Worm (Caenorhabditis elegans): ENCODE data around the gene ZK616.5.

DNA sequence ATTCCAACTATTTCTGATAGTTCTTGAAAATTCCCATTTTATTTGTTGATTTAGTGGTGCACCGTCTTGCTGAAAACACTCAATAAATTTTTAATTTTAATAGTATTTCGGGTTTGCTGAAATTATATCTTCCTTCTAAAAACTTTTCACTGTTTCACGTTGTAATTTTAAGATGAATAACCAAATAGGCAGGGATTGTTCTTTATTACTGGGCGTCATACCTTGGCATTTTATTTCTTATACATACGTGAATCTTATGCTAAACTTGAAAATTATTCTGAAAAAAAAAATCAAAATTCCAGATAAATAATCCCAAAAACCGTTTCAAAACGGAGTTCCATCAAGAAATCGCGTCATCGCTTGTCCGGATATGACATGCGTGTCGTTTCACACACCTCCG is 47.0 kb downstream of the ZK616.5 start, which contains the start of gene mgl-3:
- no peak for TF ChIP-seq vab-7 (GFP tag; IDR thresholded peaks at IDR 0.05)
- TF ChIP-seq jun-1 (tag; optimal IDR thresholded peaks at IDR 0.05): no peak
- TF ChIP-seq hif-1 (tag; optimal IDR thresholded peaks at IDR 0.05): no peak
- TF ChIP-seq nhr-237 (tag; optimal IDR thresholded peaks at IDR 0.05): no peak
- TF ChIP-seq T26A8.4 (GFP tag; IDR thresholded peaks at IDR 0.05): no peak
